Worm (Caenorhabditis elegans) whole organism, L3 larva: Measurements from ENCODE around the gene Y32G9B.1.

Experiments used
- R02D3.7 ChIP-seq: fragments of 150-350 bp; optimal IDR thresholded peaks from 2 replicates; lab custom pipeline; 2014; ENCODE audit warnings: missing biosample characterization, missing genetic modification characterization
- ZK546.5 ChIP-seq: sonication (generic microtip); optimal IDR thresholded peaks from 2 replicates; lab custom pipeline; 2017; ENCODE audit warnings: missing biosample characterization, missing genetic modification characterization
- aly-2 ChIP-seq: fragments of 150-350 bp; optimal IDR thresholded peaks from 2 replicates; lab custom pipeline; 2014; ENCODE audit warnings: missing biosample characterization, missing genetic modification characterization
- ama-1 ChIP-seq: fragments of 150-350 bp; optimal IDR thresholded peaks from 2 replicates; lab custom pipeline; 2018
- ceh-16 ChIP-seq: sonication (generic microtip); optimal IDR thresholded peaks from 2 replicates; lab custom pipeline; 2017; ENCODE audit warnings: missing biosample characterization, missing genetic modification characterization
- ceh-28 ChIP-seq: fragments of 150-350 bp; optimal IDR thresholded peaks from 2 replicates; lab custom pipeline; 2014; ENCODE audit warnings: missing biosample characterization, missing genetic modification reagents, missing genetic modification characterization
- ceh-82 ChIP-seq: fragments of 150-350 bp; optimal IDR thresholded peaks from 2 replicates; lab custom pipeline; 2014; ENCODE audit warnings: missing biosample characterization, missing genetic modification characterization
- ceh-9 ChIP-seq: sonication (generic microtip); optimal IDR thresholded peaks from 2 replicates; lab custom pipeline; 2018; ENCODE audit warnings: missing biosample characterization, missing genetic modification characterization
- daf-12 ChIP-seq: fragments of 150-350 bp; optimal IDR thresholded peaks from 2 replicates; lab custom pipeline; 2014; ENCODE audit warnings: missing biosample characterization, missing genetic modification reagents, missing genetic modification characterization
- egl-5 ChIP-seq: fragments of 150-350 bp; optimal IDR thresholded peaks from 2 replicates; lab custom pipeline; 2017; ENCODE audit warnings: missing biosample characterization, missing genetic modification reagents, missing genetic modification characterization, inconsistent platforms
- elt-1 ChIP-seq: fragments of 150-350 bp; optimal IDR thresholded peaks from 2 replicates; lab custom pipeline; 2014; ENCODE audit warnings: missing biosample characterization, missing genetic modification characterization
- elt-2 ChIP-seq: sonication (generic microtip); optimal IDR thresholded peaks from 2 replicates; lab custom pipeline; 2016; ENCODE audit warnings: missing genetic modification reagents, mild to moderate bottlenecking, missing genetic modification characterization, missing compliant biosample characterization
- elt-3 ChIP-seq, 3 experiments: fragments of 150-350 bp in 1 of 3; sonication (generic microtip) in 2 of 3; optimal IDR thresholded peaks; 2 replicates in 2 of 3; 4 replicates in 1 of 3; lab custom pipeline; 2014 to 2017; ENCODE audit warnings: missing biosample characterization in 3 of 3, missing genetic modification characterization in 3 of 3
- eor-1 ChIP-seq, 2 experiments: fragments of 150-350 bp; optimal IDR thresholded peaks; 2 replicates each; lab custom pipeline; 2014 to 2018; ENCODE audit warnings: missing biosample characterization in 2 of 2, missing genetic modification characterization in 2 of 2
- fkh-10 ChIP-seq: sonication (generic microtip); optimal IDR thresholded peaks from 2 replicates; lab custom pipeline; 2017; ENCODE audit warnings: missing biosample characterization, missing genetic modification reagents, missing genetic modification characterization
- fos-1 ChIP-seq: fragments of 150-350 bp; optimal IDR thresholded peaks from 2 replicates; lab custom pipeline; 2014; ENCODE audit warnings: missing biosample characterization, missing genetic modification characterization
- hmg-11 ChIP-seq: sonication (generic microtip); optimal IDR thresholded peaks from 2 replicates; lab custom pipeline; 2016; ENCODE audit warnings: missing genetic modification characterization, missing compliant biosample characterization
- lin-15B ChIP-seq: fragments of 150-350 bp; optimal IDR thresholded peaks from 2 replicates; lab custom pipeline; 2014; ENCODE audit warnings: missing biosample characterization, missing genetic modification characterization
- lin-39 ChIP-seq: fragments of 150-350 bp; optimal IDR thresholded peaks from 2 replicates; lab custom pipeline; 2018; ENCODE audit warnings: missing biosample characterization, missing genetic modification reagents, missing genetic modification characterization
- lsy-12 ChIP-seq: sonication (generic microtip); optimal IDR thresholded peaks from 2 replicates; lab custom pipeline; 2016; ENCODE audit warnings: mild to moderate bottlenecking, missing genetic modification characterization, missing compliant biosample characterization
- mdl-1 ChIP-seq: fragments of 150-350 bp; optimal IDR thresholded peaks from 2 replicates; lab custom pipeline; 2014; ENCODE audit warnings: missing biosample characterization, missing genetic modification characterization
- mml-1 ChIP-seq: fragments of 150-350 bp; sonication (generic microtip); optimal IDR thresholded peaks from 3 replicates; lab custom pipeline; 2014; ENCODE audit warnings: missing biosample characterization, missing genetic modification characterization
- nfya-1 ChIP-seq: sonication (generic microtip); optimal IDR thresholded peaks from 2 replicates; lab custom pipeline; 2017; ENCODE audit warnings: missing genetic modification characterization, mild to moderate bottlenecking, missing compliant biosample characterization, antibody characterized with exemption, moderate library complexity; ENCODE audit not compliant: insufficient read depth
- nhr-11 ChIP-seq: fragments of 150-350 bp; optimal IDR thresholded peaks from 2 replicates; lab custom pipeline; 2014; ENCODE audit warnings: missing biosample characterization, missing genetic modification characterization
- nhr-12 ChIP-seq: fragments of 150-350 bp; optimal IDR thresholded peaks from 2 replicates; lab custom pipeline; 2014; ENCODE audit warnings: missing biosample characterization, missing genetic modification characterization
- nhr-23 ChIP-seq: fragments of 150-350 bp; optimal IDR thresholded peaks from 2 replicates; lab custom pipeline; 2014; ENCODE audit warnings: missing biosample characterization, missing genetic modification reagents, missing genetic modification characterization
- nhr-237 ChIP-seq: fragments of 150-350 bp; optimal IDR thresholded peaks from 2 replicates; lab custom pipeline; 2014; ENCODE audit warnings: missing biosample characterization, missing genetic modification characterization
- nhr-25 ChIP-seq: sonication (generic microtip); optimal IDR thresholded peaks from 2 replicates; lab custom pipeline; 2017; ENCODE audit warnings: missing biosample characterization, missing genetic modification characterization
- nhr-28 ChIP-seq: fragments of 150-350 bp; optimal IDR thresholded peaks from 2 replicates; lab custom pipeline; 2014; ENCODE audit warnings: missing biosample characterization, missing genetic modification characterization
- nhr-43 ChIP-seq: sonication (generic microtip); optimal IDR thresholded peaks from 2 replicates; lab custom pipeline; 2016; ENCODE audit warnings: mild to moderate bottlenecking, missing genetic modification characterization, missing compliant biosample characterization; ENCODE audit not compliant: poor library complexity, severe bottlenecking
- nhr-67 ChIP-seq: fragments of 150-350 bp; optimal IDR thresholded peaks from 2 replicates; lab custom pipeline; 2014; ENCODE audit warnings: missing biosample characterization, missing genetic modification characterization
- nhr-76 ChIP-seq: fragments of 150-350 bp; sonication (generic microtip); optimal IDR thresholded peaks from 5 replicates; lab custom pipeline; 2014; ENCODE audit warnings: missing biosample characterization, missing genetic modification characterization
- nhr-77 ChIP-seq: fragments of 150-350 bp; optimal IDR thresholded peaks from 2 replicates; lab custom pipeline; 2014; ENCODE audit warnings: missing biosample characterization, missing genetic modification characterization
- pha-4 ChIP-seq: fragments of 150-350 bp; optimal IDR thresholded peaks from 2 replicates; lab custom pipeline; 2014; ENCODE audit warnings: missing biosample characterization, missing genetic modification reagents, missing genetic modification characterization
- pqm-1 ChIP-seq: fragments of 150-350 bp; optimal IDR thresholded peaks from 2 replicates; lab custom pipeline; 2017; ENCODE audit warnings: missing biosample characterization, missing genetic modification characterization, inconsistent platforms
- sea-2 ChIP-seq: fragments of 150-350 bp; sonication (generic microtip); optimal IDR thresholded peaks from 4 replicates; lab custom pipeline; 2014; ENCODE audit warnings: missing biosample characterization, missing genetic modification reagents, missing genetic modification characterization
- skn-1 ChIP-seq: fragments of 150-350 bp; optimal IDR thresholded peaks from 2 replicates; lab custom pipeline; 2014; ENCODE audit warnings: missing biosample characterization, missing genetic modification characterization
- snpc-4 ChIP-seq: fragments of 150-350 bp; optimal IDR thresholded peaks from 2 replicates; lab custom pipeline; 2014; ENCODE audit warnings: missing biosample characterization, missing genetic modification characterization
- tbx-2 ChIP-seq: sonication (generic microtip); optimal IDR thresholded peaks from 2 replicates; lab custom pipeline; 2016; ENCODE audit warnings: mild to moderate bottlenecking, missing genetic modification characterization, missing compliant biosample characterization
- unc-39 ChIP-seq: sonication (generic microtip); optimal IDR thresholded peaks from 4 replicates; lab custom pipeline; 2017; ENCODE audit warnings: missing biosample characterization, missing genetic modification characterization
- unc-62 ChIP-seq: fragments of 150-350 bp; sonication (generic microtip); optimal IDR thresholded peaks from 4 replicates; lab custom pipeline; 2014; ENCODE audit warnings: missing biosample characterization, missing genetic modification reagents, missing genetic modification characterization
- zag-1 ChIP-seq: fragments of 150-350 bp; optimal IDR thresholded peaks from 2 replicates; lab custom pipeline; 2014; ENCODE audit warnings: missing biosample characterization, missing genetic modification characterization
- ztf-11 ChIP-seq: fragments of 150-350 bp; optimal IDR thresholded peaks from 2 replicates; lab custom pipeline; 2014; ENCODE audit warnings: missing biosample characterization, missing genetic modification characterization
- ztf-4 ChIP-seq: fragments of 150-350 bp; optimal IDR thresholded peaks from 2 replicates; lab custom pipeline; 2014; ENCODE audit warnings: missing biosample characterization, missing genetic modification characterization

The Y32G9B.1 gene

DNA sequence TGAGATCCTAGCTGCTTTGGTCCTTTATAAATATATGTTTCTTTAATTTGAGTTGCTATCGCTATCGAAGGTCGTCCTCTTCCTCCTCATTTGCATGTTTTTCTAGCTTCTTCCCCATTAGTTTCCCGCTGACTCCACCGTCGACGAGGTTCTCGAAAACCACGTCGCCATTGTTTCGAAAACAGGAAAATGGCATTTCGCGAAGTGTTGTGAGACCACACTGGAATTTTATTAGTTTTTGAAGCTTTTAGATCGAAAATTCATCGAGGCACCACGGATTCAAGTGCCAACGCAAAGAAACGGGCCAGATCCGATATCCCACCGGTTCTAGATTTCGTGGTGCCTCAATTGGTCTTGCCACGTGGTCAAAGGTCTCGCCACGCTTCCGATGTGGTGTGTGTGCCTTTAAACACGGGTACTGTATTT is 40.7 kb upstream of the Y32G9B.1 start:
- no peak for TF ChIP-seq unc-62 (GFP tag; lab: Kevin White, UChicago)
- no peak for TF ChIP-seq ceh-28 (tag; lab: Kevin White, UChicago)
- TF ChIP-seq nhr-237 (tag; lab: Kevin White, UChicago): no peak
- no peak for TF ChIP-seq ceh-9 (tag; lab: Kevin White, UChicago)
- no peak for TF ChIP-seq elt-2 (tag; lab: Kevin White, UChicago)
- TF ChIP-seq ama-1 (lab: Kevin White, UChicago): no peak
- no peak for TF ChIP-seq nhr-11
- no peak for TF ChIP-seq mml-1 (tag; lab: Kevin White, UChicago)
- TF ChIP-seq daf-12 (tag; lab: Kevin White, UChicago): no peak
- TF ChIP-seq nhr-23 (tag; lab: Kevin White, UChicago): no peak
- TF ChIP-seq fkh-10 (GFP tag; lab: Kevin White, UChicago): no peak
- no peak for TF ChIP-seq ztf-11 (tag; lab: Kevin White, UChicago)

DNA sequence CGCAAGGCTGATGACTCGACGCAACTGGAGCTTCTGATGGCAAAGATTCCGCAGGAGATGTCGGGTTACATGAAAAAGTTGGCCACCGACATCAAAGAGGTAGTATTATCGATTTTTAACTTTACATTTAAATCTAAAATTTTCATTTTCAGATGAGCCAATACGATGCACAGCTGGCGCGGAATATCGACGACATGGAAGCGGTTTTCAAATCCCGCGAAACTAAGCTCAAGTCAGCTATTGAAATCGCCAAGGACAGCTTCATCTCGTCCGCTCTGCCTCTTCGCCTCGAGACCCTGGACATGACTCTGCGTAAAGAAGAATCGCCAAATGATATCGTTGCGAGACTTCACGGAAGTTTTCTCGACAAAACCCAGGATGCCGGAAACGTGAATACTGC is 39.8 kb upstream of the Y32G9B.1 start, which contains the start of gene T10B5.3:
Gene T10B5.3, minus strand, starts transcription at position 101 of the 400 bp plus-strand sequence.
- TF ChIP-seq ZK546.5: no peak
- TF ChIP-seq sea-2 (GFP tag; lab: Kevin White, UChicago): no peak
- no peak for TF ChIP-seq nhr-25 (tag; lab: Kevin White, UChicago)
- TF ChIP-seq ama-1 (lab: Kevin White, UChicago): no peak
- TF ChIP-seq nhr-67 (tag; lab: Kevin White, UChicago): no peak
- no peak for TF ChIP-seq pha-4 (tag; lab: Kevin White, UChicago)
- TF ChIP-seq zag-1 (tag; lab: Kevin White, UChicago): no peak
- no peak for TF ChIP-seq nhr-77 (tag; lab: Kevin White, UChicago)
- no peak for TF ChIP-seq unc-39
- TF ChIP-seq nhr-28 (tag; lab: Kevin White, UChicago): no peak
- TF ChIP-seq nhr-237 (tag; lab: Kevin White, UChicago): no peak
- no peak for TF ChIP-seq ceh-28 (tag; lab: Kevin White, UChicago)
- no peak for TF ChIP-seq nhr-43
- TF ChIP-seq aly-2: no peak
- TF ChIP-seq ceh-16 (tag; lab: Kevin White, UChicago): no peak
- TF ChIP-seq nhr-23 (tag; lab: Kevin White, UChicago): no peak
- TF ChIP-seq elt-2 (tag; lab: Kevin White, UChicago): no peak
- TF ChIP-seq lsy-12 (tag; lab: Kevin White, UChicago): no peak

DNA sequence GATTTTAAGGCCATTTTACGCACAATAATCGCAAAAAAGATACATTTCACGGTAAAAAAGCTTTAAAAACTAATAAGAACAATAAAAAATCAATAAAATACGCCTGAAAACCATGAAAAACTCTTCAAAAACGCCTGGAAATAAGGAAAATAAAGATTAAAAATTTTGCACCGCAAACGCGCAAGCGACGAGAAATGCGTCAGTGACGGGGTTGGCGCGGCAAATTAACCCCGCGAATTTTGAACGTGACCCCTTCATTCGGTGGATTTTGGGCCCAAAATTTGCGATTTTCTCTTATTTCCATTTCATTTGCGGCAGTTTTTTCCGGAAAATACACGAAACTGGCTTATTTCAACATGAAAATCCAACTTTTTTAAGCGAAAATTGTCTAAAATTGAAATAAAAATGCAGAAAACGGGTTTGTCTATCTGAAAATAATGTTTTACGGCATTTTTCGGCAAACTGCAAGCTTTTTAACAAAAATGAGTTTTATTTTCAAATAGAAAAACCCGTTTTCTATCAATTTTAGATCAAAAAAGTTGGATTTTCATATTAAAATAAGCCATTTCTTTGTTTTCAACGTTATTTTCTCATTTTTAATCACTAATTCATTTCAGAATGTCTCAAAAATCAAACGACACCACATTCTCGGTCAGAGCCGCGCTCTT is 38.9 kb upstream of the Y32G9B.1 start, which contains the start of gene knl-3:
Gene knl-3, plus strand, starts transcription at position 618 of the 668 bp plus-strand sequence.
- TF ChIP-seq hmg-11 (tag; lab: Kevin White, UChicago) (peak; percentile 71), ztf-4 (no peak), nhr-28 (tag; lab: Kevin White, UChicago) (no peak), eor-1 (tag; optimal IDR thresholded peaks at IDR 0.05; lab: Kevin White, UChicago) (no peak), ama-1 (lab: Kevin White, UChicago) (no peak), elt-1 (tag; lab: Kevin White, UChicago) (no peak), unc-62 (GFP tag; lab: Kevin White, UChicago) (no peak), ceh-9 (tag; lab: Kevin White, UChicago) (no peak), ztf-11 (tag; lab: Kevin White, UChicago) (no peak), skn-1 (no peak), fos-1 (tag; lab: Kevin White, UChicago) (no peak), unc-39 (no peak), nhr-11 (peak; percentile 41), pqm-1 (tag; lab: Kevin White, UChicago) (peak; percentile 16), snpc-4 (tag; lab: Kevin White, UChicago) (peak; percentile 80), mml-1 (tag; lab: Kevin White, UChicago) (no peak), ceh-28 (tag; lab: Kevin White, UChicago) (peak; percentile 56), egl-5 (no peak), nhr-25 (tag; lab: Kevin White, UChicago) (peak; percentile 82), ceh-16 (tag; lab: Kevin White, UChicago) (no peak), nhr-23 (tag; lab: Kevin White, UChicago) (peak; percentile 95), nhr-67 (tag; lab: Kevin White, UChicago) (peak; percentile 7), lsy-12 (tag; lab: Kevin White, UChicago) (peak; percentile 76), elt-3 (tag; optimal IDR thresholded peaks at IDR 0.05; lab: Kevin White, UChicago) (no peak), tbx-2 (tag; lab: Kevin White, UChicago) (peak; percentile 69), lin-15B (tag; lab: Kevin White, UChicago) (peak; percentile 96), nfya-1 (tag; lab: Kevin White, UChicago) (peak; percentile 90), daf-12 (tag; lab: Kevin White, UChicago) (no peak), nhr-237 (tag; lab: Kevin White, UChicago) (no peak), fkh-10 (GFP tag; lab: Kevin White, UChicago) (peak; percentile 29), lin-39 (tag; lab: Kevin White, UChicago) (peak; percentile 85), elt-2 (tag; lab: Kevin White, UChicago) (peak; percentile 65), zag-1 (tag; lab: Kevin White, UChicago) (peak; percentile 33), pha-4 (tag; lab: Kevin White, UChicago) (peak; percentile 93), nhr-76 (tag; lab: Kevin White, UChicago) (no peak), nhr-77 (tag; lab: Kevin White, UChicago) (no peak), sea-2 (GFP tag; lab: Kevin White, UChicago) (no peak), nhr-12 (tag; lab: Kevin White, UChicago) (no peak), ceh-82 (tag; lab: Kevin White, UChicago) (peak; percentile 72), nhr-43 (peak; percentile 77), R02D3.7 (tag; lab: Kevin White, UChicago) (peak; percentile 74), mdl-1 (tag; lab: Kevin White, UChicago) (no peak), aly-2 (no peak)
